Fruit fly (Drosophila melanogaster): ENCODE results near the gene Ir67c.

DNA sequence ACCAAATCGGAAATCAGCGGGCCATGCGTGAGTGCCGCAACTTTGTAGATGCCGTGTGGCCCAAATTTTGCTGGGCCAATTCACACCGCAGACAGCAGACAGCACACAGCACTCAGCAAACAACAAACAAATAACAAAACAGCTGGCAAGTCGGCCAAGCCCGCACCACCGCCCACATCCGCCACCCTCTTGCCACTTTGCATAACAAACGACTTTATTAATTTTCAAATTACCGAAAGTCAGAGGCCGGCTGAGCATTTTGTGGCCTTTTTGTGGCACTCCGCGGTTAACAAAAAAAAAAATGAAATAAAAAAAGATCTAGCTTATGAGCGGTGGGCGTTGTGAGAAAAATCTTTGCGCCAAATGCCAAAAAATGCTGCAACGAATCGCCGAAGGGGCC lies 15.8 kb upstream of the Ir67c start:
- TF ChIP-seq Dll (optimal IDR thresholded peaks at IDR 0.05) (no peak), psq (optimal IDR thresholded peaks at IDR 0.05) (no peak), pan (optimal IDR thresholded peaks at IDR 0.05) (no peak), usp (GFP tag; optimal IDR thresholded peaks at IDR 0.05) (no peak), CG8478 (optimal IDR thresholded peaks at IDR 0.05) (no peak), EcR (GFP tag; optimal IDR thresholded peaks at IDR 0.05) (no peak)

All from whole organism.